Worm (Caenorhabditis elegans) whole organism, early embryonic: Measurements from ENCODE around the gene wdr-62.

Experiments
- aly-1 ChIP-seq: sonication (generic microtip); optimal IDR thresholded peaks from 2 replicates; lab custom pipeline; 2016; ENCODE audit warnings: missing genetic modification characterization, missing compliant biosample characterization
- pes-1 ChIP-seq: fragments of 200-800 bp; sonication (Bioruptor generic); IDR thresholded peaks from 2 replicates; pipeline ENCODE4 v1.3.6; 2022; ENCODE audit warnings: missing genetic modification reagents, missing genetic modification characterization, missing compliant biosample characterization

DNA sequence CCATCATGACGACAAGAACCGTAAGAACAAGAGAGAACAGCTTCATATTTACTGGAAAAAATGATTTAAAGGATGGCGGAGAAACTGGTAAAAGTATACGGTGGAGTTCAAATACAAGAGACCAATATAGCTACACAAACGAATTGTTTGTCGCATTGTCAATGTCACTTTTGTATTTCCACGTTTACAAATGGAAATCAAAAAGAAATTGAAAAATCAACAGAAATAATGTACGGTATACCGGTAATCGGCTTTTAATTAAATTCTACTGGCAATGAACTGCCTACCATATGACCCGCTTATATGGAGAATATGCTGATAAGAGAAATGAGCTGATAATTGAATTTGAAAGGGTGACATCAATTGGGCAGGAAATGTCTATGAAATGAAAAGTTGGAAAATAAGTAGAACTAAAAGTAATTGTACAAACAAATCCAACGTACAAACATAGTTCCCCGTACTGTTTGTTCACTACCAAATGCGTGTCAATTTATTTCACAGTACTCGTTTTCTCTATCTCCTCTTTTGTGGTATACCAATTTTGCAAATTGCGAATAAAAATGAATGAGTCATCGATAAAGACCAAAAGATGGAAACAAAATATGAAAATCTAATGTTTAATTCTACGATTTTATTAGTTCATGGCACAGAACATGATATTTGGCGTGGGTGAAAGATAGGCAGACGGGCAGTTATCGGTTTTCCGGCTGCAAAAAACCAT is 47.8 kb downstream of the wdr-62 start, which contains the start of gene K06A4.7:
- TF ChIP-seq aly-1 (tag; lab: Kevin White, UChicago) (no peak), pes-1 (GFP tag; lab: Robert Waterston, UW) (no peak)
